Worm (Caenorhabditis elegans): Measurements from ENCODE around the gene F07G11.2.

DNA sequence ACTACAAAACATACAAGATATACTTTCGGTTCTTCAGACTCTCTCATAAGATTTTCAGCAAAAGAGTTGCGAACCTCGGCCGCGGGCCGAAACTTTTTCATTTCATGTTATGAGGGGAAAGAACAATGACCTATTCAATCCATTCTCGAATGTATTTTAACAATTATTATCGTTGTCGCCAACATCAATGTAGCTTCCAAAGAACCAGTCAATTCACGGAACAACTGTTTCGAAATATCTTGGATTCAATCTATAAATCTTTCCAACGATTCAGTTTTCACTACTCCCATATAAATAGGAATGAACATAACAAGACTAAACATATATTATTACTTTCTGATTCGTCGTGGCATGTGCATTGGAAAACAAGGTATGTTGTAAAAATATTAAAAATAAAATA lies 2.5 kb downstream of the F07G11.2 start, which contains the start of gene F07G11.1:
- no peak for TF ChIP-seq tab-1 (GFP tag; IDR thresholded peaks at IDR 0.05)
- no peak for TF ChIP-seq T22C8.4 (GFP tag; IDR thresholded peaks at IDR 0.05)
- TF ChIP-seq ztf-23 (GFP tag; IDR thresholded peaks at IDR 0.05), result no peak
- no peak for TF ChIP-seq flt-1 (GFP tag; IDR thresholded peaks at IDR 0.05)
- no peak for TF ChIP-seq cog-1 (tag; optimal IDR thresholded peaks at IDR 0.05)
- TF ChIP-seq med-1 (GFP tag; optimal IDR thresholded peaks at IDR 0.05; ENCODE audit: insufficient read depth), result no peak
